Worm (Caenorhabditis elegans): ENCODE measurements around the gene elt-7.
A peak's percentile ranks its signal among the peaks of the same experiment; 100 is the strongest.

The elt-7 gene

ce11 chrV:4820601-4821000, 50.1 kb downstream of the elt-7 start (continued):
- TF ChIP-seq cebp-1 (GFP tag; IDR thresholded peaks at IDR 0.05) (peak; percentile 84), cebp-1 (tag; optimal IDR thresholded peaks at IDR 0.05) (peak; percentile 95), somi-1 (GFP tag; optimal IDR thresholded peaks at IDR 0.05) (peak; percentile 36), attf-5 (GFP tag; optimal IDR thresholded peaks at IDR 0.05) (no peak)
